Fruit fly (Drosophila melanogaster) whole organism, embryonic: ENCODE results near the gene CG6231.

Experiments used
- Atf3 ChIP-seq: fragments of 200-800 bp; sonication (Bioruptor generic); optimal IDR thresholded peaks from 3 replicates; lab custom pipeline; 2016; ENCODE audit warnings: missing biosample characterization, missing genetic modification characterization
- CG10543 ChIP-seq: fragments of 200-800 bp; sonication (Bioruptor generic); optimal IDR thresholded peaks from 3 replicates; lab custom pipeline; 2017; ENCODE audit warnings: missing biosample characterization, mild to moderate bottlenecking, missing genetic modification characterization, moderate library complexity
- CG12769 ChIP-seq: fragments of 200-800 bp; sonication (Bioruptor generic); optimal IDR thresholded peaks from 2 replicates; lab custom pipeline; 2019; ENCODE audit warnings: missing biosample characterization, mild to moderate bottlenecking, missing genetic modification characterization, moderate library complexity
- CG13894 ChIP-seq: fragments of 200-800 bp; sonication (Bioruptor generic); optimal IDR thresholded peaks from 3 replicates; lab custom pipeline; 2018; ENCODE audit warnings: missing biosample characterization, mild to moderate bottlenecking, missing genetic modification characterization, moderate library complexity
- CG2199 ChIP-seq: fragments of 200-800 bp; sonication (Bioruptor generic); IDR thresholded peaks from 3 replicates; pipeline ENCODE4 v1.3.6; 2022; ENCODE audit warnings: missing biosample characterization, missing genetic modification characterization
- CG2202 ChIP-seq: fragments of 200-800 bp; sonication (Bioruptor generic); optimal IDR thresholded peaks from 2 replicates; lab custom pipeline; 2018; ENCODE audit warnings: missing biosample characterization, mild to moderate bottlenecking, missing genetic modification characterization
- CG31388 ChIP-seq: fragments of 200-800 bp; sonication (Bioruptor generic); optimal IDR thresholded peaks from 2 replicates; lab custom pipeline; 2016; ENCODE audit warnings: missing biosample characterization, missing genetic modification characterization
- CG3281 ChIP-seq: fragments of 200-800 bp; sonication (Bioruptor generic); optimal IDR thresholded peaks from 3 replicates; lab custom pipeline; 2017; ENCODE audit warnings: missing biosample characterization, mild to moderate bottlenecking, missing genetic modification characterization
- CG34376 ChIP-seq: fragments of 200-800 bp; sonication (Bioruptor generic); optimal IDR thresholded peaks from 2 replicates; lab custom pipeline; 2018; ENCODE audit warnings: missing biosample characterization, mild to moderate bottlenecking, missing genetic modification characterization
- CG4730 ChIP-seq: fragments of 200-800 bp; sonication (Bioruptor generic); IDR thresholded peaks from 2 replicates; pipeline ENCODE4 v1.3.6; 2022; ENCODE audit warnings: missing biosample characterization, missing genetic modification characterization
- CG7987 ChIP-seq: fragments of 200-800 bp; sonication (Bioruptor generic); optimal IDR thresholded peaks from 2 replicates; lab custom pipeline; 2018; ENCODE audit warnings: missing biosample characterization, mild to moderate bottlenecking, missing genetic modification characterization, moderate library complexity
- CG8290 ChIP-seq, 3 experiments: fragments of 200-800 bp; sonication (Bioruptor generic); optimal IDR thresholded peaks; 2 replicates each; lab custom pipeline; 2016 to 2019; ENCODE audit warnings: missing biosample characterization in 3 of 3, missing genetic modification characterization in 3 of 3, mild to moderate bottlenecking in 2 of 3, moderate library complexity in 1 of 3
- CG9727 ChIP-seq: fragments of 200-800 bp; sonication (Bioruptor generic); optimal IDR thresholded peaks from 3 replicates; lab custom pipeline; 2017; ENCODE audit warnings: missing biosample characterization, mild to moderate bottlenecking, missing genetic modification characterization
- Deaf1 ChIP-seq: fragments of 200-800 bp; optimal IDR thresholded peaks from 3 replicates; lab custom pipeline; 2019; ENCODE audit warnings: missing biosample characterization, mild to moderate bottlenecking, missing genetic modification characterization, moderate library complexity
- Dll ChIP-seq: fragments of 200-800 bp; sonication (Bioruptor generic); IDR thresholded peaks from 4 replicates; pipeline ENCODE4 v1.3.6; 2022; ENCODE audit warnings: missing biosample characterization, missing genetic modification characterization; ENCODE audit not compliant: partially characterized antibody
- Fer1 ChIP-seq: fragments of 200-800 bp; sonication (Bioruptor generic); optimal IDR thresholded peaks from 2 replicates; lab custom pipeline; 2017; ENCODE audit warnings: missing biosample characterization, mild to moderate bottlenecking, missing genetic modification characterization
- HmgZ ChIP-seq: fragments of 200-800 bp; sonication (Bioruptor generic); optimal IDR thresholded peaks from 2 replicates; lab custom pipeline; 2018; ENCODE audit warnings: missing biosample characterization, mild to moderate bottlenecking, missing genetic modification characterization
- Med ChIP-seq: fragments of 200-800 bp; sonication (Bioruptor generic); peaks from one replicate; lab custom pipeline; 2016; ENCODE audit warnings: missing biosample characterization, missing genetic modification characterization, mild to moderate bottlenecking, inconsistent platforms, moderate library complexity
- Nf-YC ChIP-seq: fragments of 200-800 bp; optimal IDR thresholded peaks from 3 replicates; lab custom pipeline; 2019; ENCODE audit warnings: missing biosample characterization, mild to moderate bottlenecking, missing genetic modification characterization, moderate library complexity
- Oli ChIP-seq: fragments of 200-800 bp; sonication (Bioruptor generic); optimal IDR thresholded peaks from 2 replicates; lab custom pipeline; 2018; ENCODE audit warnings: missing biosample characterization, mild to moderate bottlenecking, missing genetic modification characterization, moderate library complexity
- Rfx ChIP-seq: fragments of 200-800 bp; sonication (Bioruptor generic); IDR thresholded peaks from 2 replicates; pipeline ENCODE4 v1.3.6; 2022; ENCODE audit warnings: missing biosample characterization, missing genetic modification characterization
- Sry-δ ChIP-seq: fragments of 200-800 bp; sonication (Bioruptor generic); optimal IDR thresholded peaks from 2 replicates; lab custom pipeline; 2016; ENCODE audit warnings: missing biosample characterization, missing genetic modification characterization
- Stat92E ChIP-seq, 3 experiments: fragments of >200 bp in 2 of 3; fragments of 200-800 bp in 1 of 3; sonication (Bioruptor generic) in 1 of 3; optimal IDR thresholded peaks; 2 replicates each; lab custom pipeline; 2017 to 2019; ENCODE audit warnings: missing biosample characterization in 3 of 3, missing genetic modification characterization in 3 of 3, mild to moderate bottlenecking in 1 of 3, moderate library complexity in 1 of 3
- Taf1 ChIP-seq: fragments of 200-800 bp; sonication (Bioruptor generic); IDR thresholded peaks from 2 replicates; pipeline ENCODE4 v1.3.6; 2022; ENCODE audit warnings: missing biosample characterization, missing genetic modification characterization
- bsh ChIP-seq, 2 experiments: fragments of 200-800 bp; sonication (Bioruptor generic); optimal IDR thresholded peaks; 2 replicates each; lab custom pipeline; 2017 to 2018; ENCODE audit warnings: mild to moderate bottlenecking in 2 of 2, missing biosample characterization in 2 of 2, missing genetic modification characterization in 2 of 2, moderate library complexity in 1 of 2
- chinmo ChIP-seq: fragments of 200-800 bp; sonication (Bioruptor generic); IDR thresholded peaks from 4 replicates; pipeline ENCODE4 v1.3.6; 2022; ENCODE audit warnings: missing biosample characterization, missing genetic modification characterization; ENCODE audit not compliant: partially characterized antibody
- cwo ChIP-seq: fragments of 200-800 bp; sonication (Bioruptor generic); optimal IDR thresholded peaks from 3 replicates; lab custom pipeline; 2017; ENCODE audit warnings: missing biosample characterization, missing genetic modification characterization, mild to moderate bottlenecking, moderate library complexity, missing genetic modification reagents
- exex ChIP-seq: fragments of 200-800 bp; sonication (Bioruptor generic); optimal IDR thresholded peaks from 4 replicates; lab custom pipeline; 2018; ENCODE audit warnings: missing biosample characterization, mild to moderate bottlenecking, missing genetic modification characterization, moderate library complexity
- ftz-f1 ChIP-seq: fragments of 200-800 bp; sonication (Bioruptor generic); optimal IDR thresholded peaks from 2 replicates; lab custom pipeline; 2016; ENCODE audit warnings: missing biosample characterization, missing genetic modification characterization
- gce ChIP-seq: fragments of 200-800 bp; sonication (Bioruptor generic); IDR thresholded peaks from 3 replicates; pipeline ENCODE4 v1.3.6; 2022; ENCODE audit warnings: missing biosample characterization, missing genetic modification characterization
- gro ChIP-seq: fragments of 200-800 bp; sonication (Bioruptor generic); optimal IDR thresholded peaks from 2 replicates; lab custom pipeline; 2016; ENCODE audit warnings: missing biosample characterization, missing genetic modification characterization
- lab ChIP-seq: fragments of 200-800 bp; sonication (Bioruptor generic); optimal IDR thresholded peaks from 3 replicates; lab custom pipeline; 2017; ENCODE audit warnings: missing biosample characterization, missing genetic modification characterization, mild to moderate bottlenecking, moderate library complexity, missing genetic modification reagents
- mirr ChIP-seq: fragments of 200-800 bp; sonication (Bioruptor generic); optimal IDR thresholded peaks from 3 replicates; lab custom pipeline; 2018; ENCODE audit warnings: missing biosample characterization, mild to moderate bottlenecking, missing genetic modification characterization
- oc ChIP-seq: fragments of 200-800 bp; sonication (Bioruptor generic); optimal IDR thresholded peaks from 2 replicates; lab custom pipeline; 2018; ENCODE audit warnings: missing biosample characterization, mild to moderate bottlenecking, missing genetic modification characterization, moderate library complexity
- odd ChIP-seq: fragments of 200-800 bp; sonication (Bioruptor generic); optimal IDR thresholded peaks from 2 replicates; lab custom pipeline; 2017; ENCODE audit warnings: missing biosample characterization, mild to moderate bottlenecking, missing genetic modification characterization
- onecut ChIP-seq: fragments of 200-800 bp; sonication (Bioruptor generic); IDR thresholded peaks from 2 replicates; pipeline ENCODE4 v1.3.6; 2022; ENCODE audit warnings: missing biosample characterization, missing genetic modification characterization
- pum ChIP-seq: fragments of 200-800 bp; sonication (Bioruptor generic); optimal IDR thresholded peaks from 2 replicates; lab custom pipeline; 2016; ENCODE audit warnings: missing biosample characterization, missing genetic modification characterization
- ranshi ChIP-seq: fragments of 200-800 bp; sonication (Bioruptor generic); IDR thresholded peaks from 2 replicates; pipeline ENCODE4 v1.3.6; 2022; ENCODE audit warnings: missing biosample characterization, missing genetic modification characterization
- run ChIP-seq: fragments of 200-800 bp; sonication (Bioruptor generic); optimal IDR thresholded peaks from 3 replicates; lab custom pipeline; 2018; ENCODE audit warnings: missing biosample characterization, mild to moderate bottlenecking, missing genetic modification characterization
- sc ChIP-seq, 3 experiments: fragments of >200 bp in 2 of 3; fragments of 200-800 bp in 1 of 3; sonication (Bioruptor generic) in 1 of 3; optimal IDR thresholded peaks; 2 replicates in 2 of 3; 3 replicates in 1 of 3; lab custom pipeline; 2017; ENCODE audit warnings: mild to moderate bottlenecking in 1 of 3, missing biosample characterization in 1 of 3, missing genetic modification characterization in 1 of 3, missing genetic modification reagents in 1 of 3
- sd ChIP-seq: fragments of 200-800 bp; sonication (Bioruptor generic); optimal IDR thresholded peaks from 3 replicates; lab custom pipeline; 2018; ENCODE audit warnings: missing biosample characterization, mild to moderate bottlenecking, missing genetic modification characterization, moderate library complexity
- sens ChIP-seq: fragments of 200-800 bp; sonication (Bioruptor generic); peaks from one replicate; lab custom pipeline; 2016; ENCODE audit warnings: missing biosample characterization, missing genetic modification characterization
- sens-2 ChIP-seq: fragments of 200-800 bp; sonication (Bioruptor generic); IDR thresholded peaks from 2 replicates; pipeline ENCODE4 v1.3.6; 2022; ENCODE audit warnings: missing biosample characterization, missing genetic modification characterization
- sug ChIP-seq: fragments of 200-800 bp; optimal IDR thresholded peaks from 2 replicates; lab custom pipeline; 2019; ENCODE audit warnings: missing biosample characterization, mild to moderate bottlenecking, missing genetic modification characterization, moderate library complexity
- trem ChIP-seq: fragments of 200-800 bp; optimal IDR thresholded peaks from 3 replicates; lab custom pipeline; 2019; ENCODE audit warnings: missing biosample characterization, mild to moderate bottlenecking, missing genetic modification characterization, moderate library complexity
- trh ChIP-seq: fragments of 200-800 bp; sonication (Bioruptor generic); optimal IDR thresholded peaks from 2 replicates; lab custom pipeline; 2016; ENCODE audit warnings: missing biosample characterization, missing genetic modification characterization
- vvl ChIP-seq: fragments of 200-800 bp; sonication (Bioruptor generic); IDR thresholded peaks from 2 replicates; pipeline ENCODE4 v1.3.6; 2022; ENCODE audit warnings: missing biosample characterization, missing genetic modification characterization
- zf30C ChIP-seq: fragments of 200-800 bp; sonication (Bioruptor generic); optimal IDR thresholded peaks from 3 replicates; lab custom pipeline; 2018; ENCODE audit warnings: missing biosample characterization, mild to moderate bottlenecking, missing genetic modification characterization

The CG6231 gene

dm6 chr3R:19620953-19621352 lies 11.6 kb downstream of the CG6231 start (continued):
- TF ChIP-seq CG31388 (GFP tag; lab: Kevin White, UChicago) (no peak), run (tag; lab: Kevin White, UChicago) (no peak), lab (GFP tag; lab: Kevin White, UChicago) (peak; percentile 20), gce (GFP tag; lab: Robert Waterston, UW) (no peak), oc (peak; percentile 39), trem (tag; lab: Kevin White, UChicago) (no peak), CG34376 (peak; percentile 48), zf30C (GFP tag; lab: Kevin White, UChicago) (no peak), Rfx (GFP tag; lab: Robert Waterston, UW) (peak; percentile 22; the same call in 1 of the 2 replicates), HmgZ (tag; lab: Kevin White, UChicago) (no peak), Sry-δ (no peak), CG8290 (GFP tag; optimal IDR thresholded peaks at IDR 0.05; lab: Kevin White, UChicago) (no peak), CG8290 (tag; optimal IDR thresholded peaks at IDR 0.05; lab: Kevin White, UChicago) (peak in 1 of 2 experiments; percentile 41), sens-2 (GFP tag; lab: Robert Waterston, UW) (0 out of 2 replicates have a peak, but pooled peaks have one; percentile 8), bsh (GFP tag; optimal IDR thresholded peaks at IDR 0.05; lab: Kevin White, UChicago) (no peak), CG4730 (GFP tag; lab: Robert Waterston, UW) (no peak), Fer1 (GFP tag; lab: Kevin White, UChicago) (peak; percentile 32), onecut (GFP tag; lab: Robert Waterston, UW) (0 out of 2 replicates have a peak, but pooled peaks have one; percentile 5), Med (GFP tag; lab: Kevin White, UChicago) (peak; percentile 83), Stat92E (GFP tag; optimal IDR thresholded peaks at IDR 0.05; lab: Kevin White, UChicago) (no peak), trh (GFP tag; lab: Kevin White, UChicago) (no peak), pum (no peak), Nf-YC (tag; lab: Kevin White, UChicago) (peak; percentile 10), gro (peak; percentile 44), CG2202 (tag; lab: Kevin White, UChicago) (no peak), Dll (GFP tag; lab: Robert Waterston, UW) (no peak), Atf3 (no peak)

dm6 chr3R:19619908-19620307 lies 12.6 kb downstream of the CG6231 start:
- TF ChIP-seq CG3281 (GFP tag; lab: Kevin White, UChicago): peak; percentile 8
- TF ChIP-seq sd (tag; lab: Kevin White, UChicago): peak; percentile 86
- peak; percentile 61 for TF ChIP-seq exex
- peak; percentile 3 for TF ChIP-seq CG9727 (GFP tag; lab: Kevin White, UChicago)
- TF ChIP-seq sug (tag; lab: Kevin White, UChicago): peak; percentile 52
- peak; percentile 47 for TF ChIP-seq CG12769
- peak; percentile 19 for TF ChIP-seq sens (GFP tag; lab: Kevin White, UChicago)
- 0 out of 2 replicates have a peak, but pooled peaks have one; percentile 10 for TF ChIP-seq vvl
- peak; percentile 28 for TF ChIP-seq lab (GFP tag; lab: Kevin White, UChicago)
- TF ChIP-seq CG13894: peak; percentile 50
- TF ChIP-seq Taf1 (GFP tag; lab: Robert Waterston, UW): no peak
- TF ChIP-seq CG10543 (GFP tag; lab: Kevin White, UChicago): peak; percentile 16
- TF ChIP-seq CG7987 (GFP tag; lab: Kevin White, UChicago): peak; percentile 29
- no peak for TF ChIP-seq odd (GFP tag; lab: Kevin White, UChicago)
- no peak for TF ChIP-seq Oli (tag; lab: Kevin White, UChicago)
- peak; percentile 2 for TF ChIP-seq ftz-f1 (GFP tag; lab: Kevin White, UChicago)
- TF ChIP-seq Rfx (GFP tag; lab: Robert Waterston, UW): peak; percentile 23; the same call in 1 of the 2 replicates
- TF ChIP-seq cwo: peak; percentile 88
- TF ChIP-seq Deaf1 (tag; lab: Kevin White, UChicago): peak; percentile 28
- TF ChIP-seq sc (optimal IDR thresholded peaks at IDR 0.05; lab: Kevin White, UChicago): no peak
- no peak for TF ChIP-seq sc (GFP tag; optimal IDR thresholded peaks at IDR 0.05; lab: Kevin White, UChicago)
- no peak for TF ChIP-seq ranshi (GFP tag; lab: Robert Waterston, UW)
- peak; percentile 82 for TF ChIP-seq mirr (GFP tag; lab: Kevin White, UChicago)
- TF ChIP-seq chinmo: 0 out of 4 replicates have a peak, but pooled peaks have one; percentile 71
- TF ChIP-seq CG2199: 0 out of 3 replicates have a peak, but pooled peaks have one; percentile 44
- TF ChIP-seq Med (GFP tag; lab: Kevin White, UChicago): peak; percentile 80
